Fruit fly (Drosophila melanogaster): Measurements from ENCODE around the gene CG6144.

- TF ChIP-seq h (optimal IDR thresholded peaks at IDR 0.05) = no peak
- no peak for TF ChIP-seq disco-r (GFP tag; optimal IDR thresholded peaks at IDR 0.05)
- no peak for TF ChIP-seq ATbp (GFP tag; optimal IDR thresholded peaks at IDR 0.05)
- peak; percentile 33 for TF ChIP-seq grn (GFP tag; optimal IDR thresholded peaks at IDR 0.05)
- no peak for TF ChIP-seq gt (GFP tag; IDR thresholded peaks at IDR 0.05)
Measured at dm6 chr2L:10505345-10505744, 16.9 kb downstream of the CG6144 start.

Data from whole organism, embryonic.